Fruit fly (Drosophila melanogaster) whole organism, adult: ENCODE measurements around the gene CG17717.

Source experiments
- CG7101 ChIP-seq: fragments of 200-800 bp; sonication (Bioruptor generic); optimal IDR thresholded peaks from 2 replicates; lab custom pipeline; 2018; ENCODE audit warnings: missing biosample characterization, mild to moderate bottlenecking, missing genetic modification characterization, moderate library complexity
- kay ChIP-seq: fragments of 200-800 bp; sonication (Bioruptor generic); peaks from one replicate; lab custom pipeline; 2016; ENCODE audit warnings: missing biosample characterization, missing genetic modification characterization, borderline replicate concordance

DNA sequence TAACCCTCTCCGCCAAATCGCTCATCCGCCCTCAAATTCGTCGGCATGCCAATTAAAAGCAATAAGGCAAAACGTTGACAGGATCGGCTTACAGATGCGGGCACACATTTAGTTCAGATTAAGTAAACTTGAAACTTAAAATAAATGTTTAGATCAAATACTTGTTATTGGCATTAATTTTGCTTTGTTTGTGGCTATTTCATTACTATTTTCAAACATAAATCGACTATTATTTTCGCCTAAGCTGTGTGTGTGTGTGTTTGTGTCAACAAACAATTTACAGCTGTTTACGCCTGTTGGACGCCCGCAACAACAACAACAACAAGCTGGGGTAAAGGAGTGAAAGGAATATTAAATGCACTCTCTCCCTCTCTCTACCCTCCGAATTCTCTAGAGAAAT lies 12.1 kb downstream of the CG17717 start:
- TF ChIP-seq kay (GFP tag; lab: Kevin White, UChicago) (no peak), CG7101 (tag; lab: Kevin White, UChicago) (no peak)
